Fruit fly (Drosophila melanogaster) whole organism, embryonic: ENCODE data around the gene CG14105.
A peak's percentile ranks its signal among the peaks of the same experiment; 100 is the strongest.

Source experiments
- Ada2b ChIP-seq: fragments of 200-800 bp; sonication (Bioruptor generic); IDR thresholded peaks from 2 replicates; pipeline ENCODE4 v1.3.6; 2022; ENCODE audit warnings: missing biosample characterization, missing genetic modification characterization
- Atf-2 ChIP-seq: fragments of 200-800 bp; sonication (Bioruptor generic); optimal IDR thresholded peaks from 2 replicates; lab custom pipeline; 2016; ENCODE audit warnings: missing biosample characterization, missing genetic modification characterization
- Blimp-1 ChIP-seq: fragments of 200-800 bp; sonication (Bioruptor generic); optimal IDR thresholded peaks from 3 replicates; lab custom pipeline; 2018; ENCODE audit warnings: missing biosample characterization, missing genetic modification characterization, mild to moderate bottlenecking, moderate library complexity, missing genetic modification reagents
- BtbVII ChIP-seq: fragments of 200-800 bp; sonication (Bioruptor generic); optimal IDR thresholded peaks from 3 replicates; lab custom pipeline; 2017; ENCODE audit warnings: missing biosample characterization, mild to moderate bottlenecking, missing genetic modification characterization
- CG10267 ChIP-seq: fragments of 200-800 bp; sonication (Bioruptor generic); optimal IDR thresholded peaks from 2 replicates; lab custom pipeline; 2018; ENCODE audit warnings: missing biosample characterization, mild to moderate bottlenecking, missing genetic modification characterization, moderate library complexity
- CG11085 ChIP-seq: fragments of 200-800 bp; sonication (Bioruptor generic); IDR thresholded peaks from 2 replicates; pipeline ENCODE4 v1.3.6; 2022; ENCODE audit warnings: missing biosample characterization, missing genetic modification characterization
- CG12219 ChIP-seq: fragments of 200-800 bp; sonication (Bioruptor generic); optimal IDR thresholded peaks from 3 replicates; lab custom pipeline; 2018; ENCODE audit warnings: missing biosample characterization, mild to moderate bottlenecking, missing genetic modification characterization
- CG13296 ChIP-seq: fragments of 200-800 bp; sonication (Bioruptor generic); optimal IDR thresholded peaks from 3 replicates; lab custom pipeline; 2018; ENCODE audit warnings: missing biosample characterization, mild to moderate bottlenecking, missing genetic modification characterization
- CG14441 ChIP-seq: fragments of 200-800 bp; sonication (Bioruptor generic); IDR thresholded peaks from 2 replicates; pipeline ENCODE4 v1.3.6; 2022; ENCODE audit warnings: missing biosample characterization, missing genetic modification characterization
- CG16815 ChIP-seq: fragments of 200-800 bp; sonication (Bioruptor generic); optimal IDR thresholded peaks from 3 replicates; lab custom pipeline; 2017; ENCODE audit warnings: missing biosample characterization, mild to moderate bottlenecking, missing genetic modification characterization
- CG17361 ChIP-seq: fragments of 200-800 bp; sonication (Bioruptor generic); IDR thresholded peaks from 3 replicates; pipeline ENCODE4 v1.3.6; 2022; ENCODE audit warnings: missing biosample characterization, missing genetic modification characterization
- CG17385 ChIP-seq: fragments of 200-800 bp; sonication (Bioruptor generic); optimal IDR thresholded peaks from 3 replicates; lab custom pipeline; 2018; ENCODE audit warnings: missing biosample characterization, mild to moderate bottlenecking, missing genetic modification characterization
- CG18262 ChIP-seq: fragments of 200-800 bp; optimal IDR thresholded peaks from 3 replicates; lab custom pipeline; 2019; ENCODE audit warnings: missing biosample characterization, mild to moderate bottlenecking, missing genetic modification characterization, moderate library complexity
- CG30431 ChIP-seq: fragments of 200-800 bp; sonication (Bioruptor generic); optimal IDR thresholded peaks from 2 replicates; lab custom pipeline; 2017; ENCODE audit warnings: missing biosample characterization, missing genetic modification characterization
- CG31224 ChIP-seq: fragments of 200-800 bp; sonication (Bioruptor generic); IDR thresholded peaks from 2 replicates; pipeline ENCODE4 v1.3.6; 2022; ENCODE audit warnings: missing biosample characterization, missing genetic modification characterization
- CG31388 ChIP-seq: fragments of 200-800 bp; sonication (Bioruptor generic); optimal IDR thresholded peaks from 2 replicates; lab custom pipeline; 2016; ENCODE audit warnings: missing biosample characterization, missing genetic modification characterization
- CG6689 ChIP-seq: fragments of 200-800 bp; sonication (Bioruptor generic); IDR thresholded peaks from 2 replicates; pipeline ENCODE4 v1.3.6; 2022; ENCODE audit warnings: missing biosample characterization, missing genetic modification characterization
- CG8924 ChIP-seq: fragments of 200-800 bp; optimal IDR thresholded peaks from 3 replicates; lab custom pipeline; 2019; ENCODE audit warnings: missing biosample characterization, mild to moderate bottlenecking, missing genetic modification characterization, moderate library complexity
- CG9215 ChIP-seq: fragments of 200-800 bp; sonication (Bioruptor generic); IDR thresholded peaks from 2 replicates; pipeline ENCODE4 v1.3.6; 2022; ENCODE audit warnings: missing biosample characterization, missing genetic modification characterization
- CG9727 ChIP-seq: fragments of 200-800 bp; sonication (Bioruptor generic); optimal IDR thresholded peaks from 3 replicates; lab custom pipeline; 2017; ENCODE audit warnings: missing biosample characterization, mild to moderate bottlenecking, missing genetic modification characterization
- CoRest ChIP-seq: fragments of 200-800 bp; sonication (Bioruptor generic); optimal IDR thresholded peaks from 3 replicates; lab custom pipeline; 2018; ENCODE audit warnings: missing biosample characterization, mild to moderate bottlenecking, missing genetic modification characterization, moderate library complexity
- CrebB ChIP-seq: fragments of 200-800 bp; sonication (Bioruptor generic); optimal IDR thresholded peaks from 3 replicates; lab custom pipeline; 2018; ENCODE audit warnings: missing biosample characterization, mild to moderate bottlenecking, missing genetic modification characterization
- ERR ChIP-seq: fragments of 200-800 bp; sonication (Bioruptor generic); optimal IDR thresholded peaks from 2 replicates; lab custom pipeline; 2016; ENCODE audit warnings: missing biosample characterization, missing genetic modification characterization
- HHEX ChIP-seq: fragments of 200-800 bp; sonication (Bioruptor generic); optimal IDR thresholded peaks from 3 replicates; lab custom pipeline; 2017; ENCODE audit warnings: missing biosample characterization, mild to moderate bottlenecking, missing genetic modification characterization, missing genetic modification reagents
- Hey ChIP-seq: fragments of 200-800 bp; sonication (Bioruptor generic); optimal IDR thresholded peaks from 3 replicates; lab custom pipeline; 2018; ENCODE audit warnings: missing biosample characterization, mild to moderate bottlenecking, missing genetic modification characterization
- Lpt ChIP-seq: fragments of >200 bp; optimal IDR thresholded peaks from 2 replicates; lab custom pipeline; 2018; ENCODE audit warnings: missing biosample characterization, missing genetic modification characterization
- Max ChIP-seq: fragments of 200-800 bp; sonication (Bioruptor generic); optimal IDR thresholded peaks from 2 replicates; lab custom pipeline; 2016; ENCODE audit warnings: missing biosample characterization, mild to moderate bottlenecking, missing genetic modification characterization
- Neu2 ChIP-seq: fragments of 200-800 bp; sonication (Bioruptor generic); optimal IDR thresholded peaks from 3 replicates; lab custom pipeline; 2016; ENCODE audit warnings: missing biosample characterization, missing genetic modification characterization, borderline replicate concordance
- Nf-YA ChIP-seq: fragments of 200-800 bp; sonication (Bioruptor generic); IDR thresholded peaks from 2 replicates; pipeline ENCODE4 v1.3.6; 2022; ENCODE audit warnings: missing biosample characterization, missing genetic modification characterization
- Side ChIP-seq: fragments of 200-800 bp; sonication (Bioruptor generic); optimal IDR thresholded peaks from 2 replicates; lab custom pipeline; 2016; ENCODE audit warnings: missing biosample characterization, missing genetic modification characterization
- Sox102F ChIP-seq: fragments of 200-800 bp; sonication (Bioruptor generic); optimal IDR thresholded peaks from 2 replicates; lab custom pipeline; 2018; ENCODE audit warnings: missing biosample characterization, mild to moderate bottlenecking, missing genetic modification characterization, moderate library complexity
- Sry-δ ChIP-seq: fragments of 200-800 bp; sonication (Bioruptor generic); optimal IDR thresholded peaks from 2 replicates; lab custom pipeline; 2016; ENCODE audit warnings: missing biosample characterization, missing genetic modification characterization
- Xbp1 ChIP-seq: fragments of 200-800 bp; sonication (Bioruptor generic); optimal IDR thresholded peaks from 3 replicates; lab custom pipeline; 2016; ENCODE audit warnings: missing biosample characterization, mild to moderate bottlenecking, missing genetic modification characterization
- ara ChIP-seq: fragments of 200-800 bp; sonication (Bioruptor generic); IDR thresholded peaks from 2 replicates; pipeline ENCODE4 v1.3.6; 2022; ENCODE audit warnings: missing biosample characterization, missing genetic modification characterization
- caup ChIP-seq: fragments of 200-800 bp; sonication (Bioruptor generic); optimal IDR thresholded peaks from 3 replicates; lab custom pipeline; 2017; ENCODE audit warnings: missing biosample characterization, mild to moderate bottlenecking, missing genetic modification characterization, moderate library complexity; ENCODE audit not compliant: severe bottlenecking
- crc ChIP-seq: fragments of 200-800 bp; sonication (Bioruptor generic); optimal IDR thresholded peaks from 2 replicates; lab custom pipeline; 2016; ENCODE audit warnings: missing biosample characterization, missing genetic modification characterization
- dmrt99B ChIP-seq: fragments of 200-800 bp; sonication (Bioruptor generic); optimal IDR thresholded peaks from 2 replicates; lab custom pipeline; 2018; ENCODE audit warnings: missing biosample characterization, mild to moderate bottlenecking, missing genetic modification characterization, moderate library complexity
- ems ChIP-seq: fragments of 200-800 bp; sonication (Bioruptor generic); optimal IDR thresholded peaks from 3 replicates; lab custom pipeline; 2016; ENCODE audit warnings: missing biosample characterization, missing genetic modification characterization
- fd64A ChIP-seq: fragments of 200-800 bp; sonication (Bioruptor generic); optimal IDR thresholded peaks from 3 replicates; lab custom pipeline; 2018; ENCODE audit warnings: missing biosample characterization, mild to moderate bottlenecking, missing genetic modification characterization
- gro ChIP-seq: fragments of 200-800 bp; sonication (Bioruptor generic); optimal IDR thresholded peaks from 2 replicates; lab custom pipeline; 2016; ENCODE audit warnings: missing biosample characterization, missing genetic modification characterization
- ind ChIP-seq: fragments of 200-800 bp; sonication (Bioruptor generic); optimal IDR thresholded peaks from 3 replicates; lab custom pipeline; 2016; ENCODE audit warnings: missing biosample characterization, missing genetic modification characterization
- klu ChIP-seq: fragments of 200-800 bp; sonication (Bioruptor generic); IDR thresholded peaks from 2 replicates; pipeline ENCODE4 v1.3.6; 2022; ENCODE audit warnings: missing biosample characterization, missing genetic modification characterization
- onecut ChIP-seq: fragments of 200-800 bp; sonication (Bioruptor generic); IDR thresholded peaks from 2 replicates; pipeline ENCODE4 v1.3.6; 2022; ENCODE audit warnings: missing biosample characterization, missing genetic modification characterization
- pb ChIP-seq: fragments of 200-800 bp; sonication (Bioruptor generic); optimal IDR thresholded peaks from 3 replicates; lab custom pipeline; 2016; ENCODE audit warnings: missing biosample characterization, missing genetic modification characterization
- schlank ChIP-seq: fragments of 200-800 bp; sonication (Bioruptor generic); optimal IDR thresholded peaks from 2 replicates; lab custom pipeline; 2018; ENCODE audit warnings: missing biosample characterization, mild to moderate bottlenecking, missing genetic modification characterization
- sens ChIP-seq: fragments of 200-800 bp; sonication (Bioruptor generic); peaks from one replicate; lab custom pipeline; 2016; ENCODE audit warnings: missing biosample characterization, missing genetic modification characterization
- shn ChIP-seq: fragments of 200-800 bp; sonication (Bioruptor generic); optimal IDR thresholded peaks from 3 replicates; lab custom pipeline; 2016; ENCODE audit warnings: missing biosample characterization, missing genetic modification characterization
- sisA ChIP-seq: fragments of 200-800 bp; sonication (Bioruptor generic); IDR thresholded peaks from 2 replicates; pipeline ENCODE4 v1.3.6; 2022; ENCODE audit warnings: missing biosample characterization, missing genetic modification characterization
- stc ChIP-seq: fragments of 200-800 bp; sonication (Bioruptor generic); IDR thresholded peaks from 2 replicates; pipeline ENCODE4 v1.3.6; 2022; ENCODE audit warnings: missing biosample characterization, missing genetic modification characterization
- tgo ChIP-seq: fragments of 200-800 bp; sonication (Bioruptor generic); IDR thresholded peaks from 3 replicates; pipeline ENCODE4 v1.3.6; 2022; ENCODE audit warnings: missing biosample characterization, missing genetic modification characterization
- tio ChIP-seq: fragments of 200-800 bp; sonication (Bioruptor generic); optimal IDR thresholded peaks from 2 replicates; lab custom pipeline; 2017; ENCODE audit warnings: missing biosample characterization, missing genetic modification characterization, inconsistent platforms
- trh ChIP-seq: fragments of 200-800 bp; sonication (Bioruptor generic); optimal IDR thresholded peaks from 2 replicates; lab custom pipeline; 2016; ENCODE audit warnings: missing biosample characterization, missing genetic modification characterization
- unpg ChIP-seq: fragments of 200-800 bp; sonication (Bioruptor generic); optimal IDR thresholded peaks from 3 replicates; lab custom pipeline; 2018; ENCODE audit warnings: missing biosample characterization, mild to moderate bottlenecking, missing genetic modification characterization, moderate library complexity
- z ChIP-seq: fragments of 200-800 bp; sonication (Bioruptor generic); IDR thresholded peaks from 3 replicates; pipeline ENCODE4 v1.3.6; 2022; ENCODE audit warnings: missing biosample characterization, missing genetic modification characterization
- zfh2 ChIP-seq: fragments of 200-800 bp; sonication (Bioruptor generic); optimal IDR thresholded peaks from 2 replicates; lab custom pipeline; 2016; ENCODE audit warnings: missing biosample characterization, missing genetic modification characterization

The CG14105 gene

DNA sequence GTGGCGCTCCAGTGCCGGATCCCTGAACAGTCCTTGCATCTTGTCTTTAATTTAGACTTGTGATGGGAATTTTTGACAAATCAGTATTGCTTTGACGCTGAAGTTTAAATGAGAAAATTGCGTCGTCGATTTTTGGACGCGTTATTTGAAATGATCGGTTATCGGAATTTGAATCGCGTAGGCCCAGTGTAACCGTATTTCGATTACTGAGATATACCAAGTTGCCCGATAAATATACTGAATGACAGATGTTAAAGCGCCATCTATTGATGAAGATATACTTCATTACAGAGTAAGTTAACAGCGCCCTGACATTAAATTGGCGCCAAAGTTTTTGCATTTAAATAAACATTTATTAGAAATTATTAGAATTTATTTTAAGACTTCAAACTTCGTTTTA, 36.6 kb downstream of the CG14105 start, which contains the start of gene Poc1 (continued):
- TF ChIP-seq dmrt99B (tag; lab: Kevin White, UChicago), result no peak
- no peak for TF ChIP-seq BtbVII (GFP tag; lab: Kevin White, UChicago)
- no peak for TF ChIP-seq pb
- TF ChIP-seq Atf-2, result no peak
- TF ChIP-seq Xbp1 (GFP tag; lab: Kevin White, UChicago), result no peak
- TF ChIP-seq zfh2 (GFP tag; lab: Kevin White, UChicago), result no peak
- TF ChIP-seq Nf-YA (GFP tag; lab: Robert Waterston, UW), result no peak
- no peak for TF ChIP-seq Ada2b (GFP tag; lab: Robert Waterston, UW)
- TF ChIP-seq tgo (GFP tag; lab: Robert Waterston, UW), result no peak
- TF ChIP-seq CG12219 (GFP tag; lab: Kevin White, UChicago), result no peak
- no peak for TF ChIP-seq stc (GFP tag; lab: Robert Waterston, UW)
- no peak for TF ChIP-seq CG31388 (GFP tag; lab: Kevin White, UChicago)
- no peak for TF ChIP-seq onecut (GFP tag; lab: Robert Waterston, UW)
- TF ChIP-seq fd64A (GFP tag; lab: Kevin White, UChicago), result no peak
- no peak for TF ChIP-seq ara (GFP tag; lab: Robert Waterston, UW)
- TF ChIP-seq CG17361, result no peak
- no peak for TF ChIP-seq ERR
- no peak for TF ChIP-seq Hey
- no peak for TF ChIP-seq CG18262 (tag; lab: Kevin White, UChicago)
- TF ChIP-seq schlank (tag; lab: Kevin White, UChicago), result no peak
- no peak for TF ChIP-seq caup (GFP tag; lab: Kevin White, UChicago)
- no peak for TF ChIP-seq CG31224 (GFP tag; lab: Robert Waterston, UW)
- no peak for TF ChIP-seq tio
- TF ChIP-seq CG13296, result no peak
- no peak for TF ChIP-seq sens
- TF ChIP-seq trh (GFP tag; lab: Kevin White, UChicago), result no peak
- no peak for TF ChIP-seq CoRest (tag; lab: Kevin White, UChicago)
- no peak for TF ChIP-seq CG30431
- TF ChIP-seq HHEX (GFP tag; lab: Kevin White, UChicago), result no peak
- TF ChIP-seq CG14441, result no peak
- no peak for TF ChIP-seq Max (GFP tag; lab: Kevin White, UChicago)
- no peak for TF ChIP-seq Lpt (GFP tag; lab: Kevin White, UChicago)
- no peak for TF ChIP-seq Sox102F (GFP tag; lab: Kevin White, UChicago)
- TF ChIP-seq CG17385 (GFP tag; lab: Kevin White, UChicago), result no peak
- TF ChIP-seq Side (GFP tag; lab: Kevin White, UChicago), result no peak
- TF ChIP-seq CG9215 (GFP tag; lab: Robert Waterston, UW), result no peak
- TF ChIP-seq CG6689, result no peak

DNA sequence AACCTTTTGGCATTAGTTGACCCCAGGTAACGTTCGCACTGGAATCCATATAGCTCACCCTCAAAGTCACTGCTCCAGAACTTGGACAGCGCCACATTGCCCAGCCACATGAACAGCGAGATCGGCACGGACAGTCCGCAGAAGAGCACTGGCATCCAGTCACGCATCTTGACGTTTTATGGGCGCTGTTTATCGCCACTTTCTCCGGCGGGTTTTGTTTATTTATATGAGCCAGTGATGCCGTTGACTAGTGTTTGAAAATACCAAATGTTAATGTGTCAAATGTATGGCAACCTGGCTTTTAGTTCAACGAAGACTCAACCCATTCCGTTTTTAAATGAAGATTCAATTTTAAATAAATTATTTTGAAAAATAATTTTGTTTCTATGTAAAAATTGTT, 38.9 kb downstream of the CG14105 start, which contains the start of gene CG10171:
TSS of gene CG10171 (minus strand) at position 300 of the 400 bp plus-strand sequence.
- TF ChIP-seq CG10267 (tag; lab: Kevin White, UChicago) (peak; percentile 90), CrebB (tag; lab: Kevin White, UChicago) (no peak), CG8924 (peak; percentile 24), unpg (GFP tag; lab: Kevin White, UChicago) (no peak), shn (GFP tag; lab: Kevin White, UChicago) (no peak), ems (no peak), gro (GFP tag; lab: Kevin White, UChicago) (no peak), Sry-δ (no peak), z (GFP tag; lab: Robert Waterston, UW) (no peak), Blimp-1 (peak; percentile 50), CG16815 (no peak), Neu2 (GFP tag; lab: Kevin White, UChicago) (no peak), CG9727 (GFP tag; lab: Kevin White, UChicago) (no peak), klu (no peak), sisA (GFP tag; lab: Robert Waterston, UW) (no peak), ind (GFP tag; lab: Kevin White, UChicago) (no peak), CG11085 (GFP tag; lab: Robert Waterston, UW) (no peak), crc (no peak)
